Fruit fly (Drosophila melanogaster) whole organism, embryonic: ENCODE data around the gene ssh.

Experiments
- Aef1 ChIP-seq: fragments of 200-800 bp; sonication (Bioruptor generic); IDR thresholded peaks from 3 replicates; pipeline ENCODE4 v1.3.6; 2022; ENCODE audit warnings: missing biosample characterization, missing genetic modification characterization
- B-H1 ChIP-seq: fragments of 200-800 bp; sonication (Bioruptor generic); IDR thresholded peaks from 3 replicates; pipeline ENCODE4 v1.3.6; 2022; ENCODE audit warnings: missing biosample characterization, missing genetic modification characterization
- CG10565 ChIP-seq: fragments of 200-800 bp; sonication (Bioruptor generic); optimal IDR thresholded peaks from 3 replicates; lab custom pipeline; 2016; ENCODE audit warnings: missing biosample characterization, mild to moderate bottlenecking, missing genetic modification characterization
- CG11560 ChIP-seq: fragments of 200-800 bp; sonication (Bioruptor generic); IDR thresholded peaks from 3 replicates; pipeline ENCODE4 v1.3.6; 2022; ENCODE audit warnings: missing biosample characterization, missing genetic modification characterization
- CG12391 ChIP-seq: fragments of 200-800 bp; sonication (Bioruptor generic); optimal IDR thresholded peaks from 3 replicates; lab custom pipeline; 2018; ENCODE audit warnings: missing biosample characterization, mild to moderate bottlenecking, missing genetic modification characterization, moderate library complexity
- CG13296 ChIP-seq: fragments of 200-800 bp; sonication (Bioruptor generic); optimal IDR thresholded peaks from 3 replicates; lab custom pipeline; 2018; ENCODE audit warnings: missing biosample characterization, mild to moderate bottlenecking, missing genetic modification characterization
- CG13424 ChIP-seq: fragments of 200-800 bp; sonication (Bioruptor generic); optimal IDR thresholded peaks from 2 replicates; lab custom pipeline; 2019; ENCODE audit warnings: missing biosample characterization, mild to moderate bottlenecking, missing genetic modification characterization, moderate library complexity
- CG13775 ChIP-seq: fragments of 200-800 bp; sonication (Bioruptor generic); optimal IDR thresholded peaks from 3 replicates; lab custom pipeline; 2017; ENCODE audit warnings: missing biosample characterization, mild to moderate bottlenecking, missing genetic modification characterization
- CG14710 ChIP-seq: fragments of 200-800 bp; sonication (Bioruptor generic); optimal IDR thresholded peaks from 3 replicates; lab custom pipeline; 2019; ENCODE audit warnings: missing biosample characterization, mild to moderate bottlenecking, missing genetic modification characterization, moderate library complexity
- CG14860 ChIP-seq: fragments of 200-800 bp; sonication (Bioruptor generic); IDR thresholded peaks from 3 replicates; pipeline ENCODE4 v1.3.6; 2022; ENCODE audit warnings: missing biosample characterization, missing genetic modification characterization; ENCODE audit not compliant: partially characterized antibody
- CG15011 ChIP-seq: fragments of 200-800 bp; sonication (Bioruptor generic); optimal IDR thresholded peaks from 3 replicates; lab custom pipeline; 2018; ENCODE audit warnings: missing biosample characterization, mild to moderate bottlenecking, missing genetic modification characterization
- CG18011 ChIP-seq: fragments of 200-800 bp; sonication (Bioruptor generic); optimal IDR thresholded peaks from 2 replicates; lab custom pipeline; 2017; ENCODE audit warnings: missing biosample characterization, missing genetic modification characterization, mild to moderate bottlenecking, moderate library complexity, missing genotype
- CG18262 ChIP-seq: fragments of 200-800 bp; optimal IDR thresholded peaks from 3 replicates; lab custom pipeline; 2019; ENCODE audit warnings: missing biosample characterization, mild to moderate bottlenecking, missing genetic modification characterization, moderate library complexity
- CG18619 ChIP-seq: fragments of 200-800 bp; sonication (Bioruptor generic); optimal IDR thresholded peaks from 3 replicates; lab custom pipeline; 2017; ENCODE audit warnings: missing biosample characterization, mild to moderate bottlenecking, missing genetic modification characterization
- CG2199 ChIP-seq: fragments of 200-800 bp; sonication (Bioruptor generic); IDR thresholded peaks from 3 replicates; pipeline ENCODE4 v1.3.6; 2022; ENCODE audit warnings: missing biosample characterization, missing genetic modification characterization
- CG4328 ChIP-seq: fragments of 200-800 bp; sonication (Bioruptor generic); optimal IDR thresholded peaks from 3 replicates; lab custom pipeline; 2017; ENCODE audit warnings: missing biosample characterization, missing genetic modification reagents, missing genetic modification characterization
- CG4404 ChIP-seq: fragments of 200-800 bp; sonication (Bioruptor generic); IDR thresholded peaks from 2 replicates; pipeline ENCODE4 v1.3.6; 2022; ENCODE audit warnings: missing biosample characterization, missing genetic modification characterization
- CG7963 ChIP-seq: fragments of 200-800 bp; sonication (Bioruptor generic); IDR thresholded peaks from 3 replicates; pipeline ENCODE4 v1.3.6; 2022; ENCODE audit warnings: missing biosample characterization, missing genetic modification characterization; ENCODE audit not compliant: partially characterized antibody
- CG9876 ChIP-seq: fragments of 200-800 bp; sonication (Bioruptor generic); optimal IDR thresholded peaks from 2 replicates; lab custom pipeline; 2016; ENCODE audit warnings: missing biosample characterization, missing genetic modification characterization
- Chrac-16 ChIP-seq: fragments of 200-800 bp; sonication (Bioruptor generic); optimal IDR thresholded peaks from 3 replicates; lab custom pipeline; 2016; ENCODE audit warnings: missing biosample characterization, missing genetic modification characterization
- CkIIα-i1 ChIP-seq: fragments of 200-800 bp; sonication (Bioruptor generic); IDR thresholded peaks from 2 replicates; pipeline ENCODE4 v1.3.6; 2022; ENCODE audit warnings: missing biosample characterization, missing genetic modification characterization
- Ets65A ChIP-seq: fragments of 200-800 bp; sonication (Bioruptor generic); peaks from one replicate; lab custom pipeline; 2016; ENCODE audit warnings: missing biosample characterization, missing genetic modification characterization
- HHEX ChIP-seq: fragments of 200-800 bp; sonication (Bioruptor generic); optimal IDR thresholded peaks from 3 replicates; lab custom pipeline; 2017; ENCODE audit warnings: missing biosample characterization, mild to moderate bottlenecking, missing genetic modification characterization, missing genetic modification reagents
- HmgZ ChIP-seq: fragments of 200-800 bp; sonication (Bioruptor generic); optimal IDR thresholded peaks from 2 replicates; lab custom pipeline; 2018; ENCODE audit warnings: missing biosample characterization, mild to moderate bottlenecking, missing genetic modification characterization
- Lhr ChIP-seq: fragments of 200-800 bp; sonication (Bioruptor generic); optimal IDR thresholded peaks from 3 replicates; lab custom pipeline; 2017; ENCODE audit warnings: mild to moderate bottlenecking, missing biosample characterization, missing genetic modification reagents, missing genetic modification characterization
- Mad ChIP-seq: fragments of 200-800 bp; sonication (Bioruptor generic); optimal IDR thresholded peaks from 2 replicates; lab custom pipeline; 2016; ENCODE audit warnings: missing biosample characterization, missing genetic modification characterization
- Neu2 ChIP-seq: fragments of 200-800 bp; sonication (Bioruptor generic); optimal IDR thresholded peaks from 3 replicates; lab custom pipeline; 2016; ENCODE audit warnings: missing biosample characterization, missing genetic modification characterization, borderline replicate concordance
- Rfx ChIP-seq: fragments of 200-800 bp; sonication (Bioruptor generic); IDR thresholded peaks from 2 replicates; pipeline ENCODE4 v1.3.6; 2022; ENCODE audit warnings: missing biosample characterization, missing genetic modification characterization
- Scr ChIP-seq: fragments of 200-800 bp; sonication (Bioruptor generic); IDR thresholded peaks from 2 replicates; pipeline ENCODE4 v1.3.6; 2022; ENCODE audit warnings: missing biosample characterization, missing genetic modification characterization; ENCODE audit not compliant: partially characterized antibody
- Sin3A ChIP-seq: fragments of >200 bp; optimal IDR thresholded peaks from 2 replicates; lab custom pipeline; 2018
- cato ChIP-seq: fragments of 200-800 bp; sonication (Bioruptor generic); optimal IDR thresholded peaks from 2 replicates; lab custom pipeline; 2016; ENCODE audit warnings: missing biosample characterization, missing genetic modification characterization, borderline replicate concordance
- corto ChIP-seq: fragments of 200-800 bp; sonication (Bioruptor generic); optimal IDR thresholded peaks from 2 replicates; lab custom pipeline; 2016; ENCODE audit warnings: missing biosample characterization, mild to moderate bottlenecking, missing genetic modification characterization, moderate library complexity
- dan ChIP-seq: fragments of 200-800 bp; sonication (Bioruptor generic); IDR thresholded peaks from 2 replicates; pipeline ENCODE4 v1.3.6; 2022; ENCODE audit warnings: missing biosample characterization, missing genetic modification characterization
- exex ChIP-seq: fragments of 200-800 bp; sonication (Bioruptor generic); optimal IDR thresholded peaks from 4 replicates; lab custom pipeline; 2018; ENCODE audit warnings: missing biosample characterization, mild to moderate bottlenecking, missing genetic modification characterization, moderate library complexity
- fru ChIP-seq: fragments of >200 bp; optimal IDR thresholded peaks from 2 replicates; lab custom pipeline; 2017
- ftz-f1 ChIP-seq: fragments of 200-800 bp; sonication (Bioruptor generic); optimal IDR thresholded peaks from 2 replicates; lab custom pipeline; 2016; ENCODE audit warnings: missing biosample characterization, missing genetic modification characterization
- gsb-n ChIP-seq: fragments of 200-800 bp; sonication (Bioruptor generic); optimal IDR thresholded peaks from 3 replicates; lab custom pipeline; 2018; ENCODE audit warnings: missing biosample characterization, mild to moderate bottlenecking, missing genetic modification characterization
- insv ChIP-seq, 2 experiments: fragments of 200-800 bp; sonication (Bioruptor generic); optimal IDR thresholded peaks; 3 replicates each; lab custom pipeline; 2016 to 2018; ENCODE audit warnings: missing biosample characterization in 2 of 2, missing genetic modification characterization in 2 of 2
- inv ChIP-seq: fragments of 200-800 bp; sonication (Bioruptor generic); IDR thresholded peaks from 2 replicates; pipeline ENCODE4 v1.3.6; 2022; ENCODE audit warnings: missing biosample characterization, missing genetic modification characterization; ENCODE audit not compliant: partially characterized antibody
- jing ChIP-seq: fragments of 200-800 bp; sonication (Bioruptor generic); optimal IDR thresholded peaks from 2 replicates; lab custom pipeline; 2018; ENCODE audit warnings: missing biosample characterization, mild to moderate bottlenecking, missing genetic modification characterization
- klu ChIP-seq: fragments of 200-800 bp; sonication (Bioruptor generic); IDR thresholded peaks from 2 replicates; pipeline ENCODE4 v1.3.6; 2022; ENCODE audit warnings: missing biosample characterization, missing genetic modification characterization
- pb ChIP-seq: fragments of 200-800 bp; sonication (Bioruptor generic); optimal IDR thresholded peaks from 3 replicates; lab custom pipeline; 2016; ENCODE audit warnings: missing biosample characterization, missing genetic modification characterization
- peb ChIP-seq: fragments of 200-800 bp; sonication (Bioruptor generic); IDR thresholded peaks from 2 replicates; pipeline ENCODE4 v1.3.6; 2022; ENCODE audit warnings: missing biosample characterization, missing genetic modification characterization
- scrt ChIP-seq: fragments of 200-800 bp; sonication (Bioruptor generic); optimal IDR thresholded peaks from 2 replicates; lab custom pipeline; 2018; ENCODE audit warnings: missing biosample characterization, mild to moderate bottlenecking, missing genetic modification characterization, moderate library complexity
- slbo ChIP-seq: fragments of 200-800 bp; sonication (Bioruptor generic); IDR thresholded peaks from 2 replicates; pipeline ENCODE4 v1.3.6; 2022; ENCODE audit warnings: missing biosample characterization, missing genetic modification characterization
- tio ChIP-seq: fragments of 200-800 bp; sonication (Bioruptor generic); optimal IDR thresholded peaks from 2 replicates; lab custom pipeline; 2017; ENCODE audit warnings: missing biosample characterization, missing genetic modification characterization, inconsistent platforms
- trem ChIP-seq: fragments of 200-800 bp; optimal IDR thresholded peaks from 3 replicates; lab custom pipeline; 2019; ENCODE audit warnings: missing biosample characterization, mild to moderate bottlenecking, missing genetic modification characterization, moderate library complexity
- twi ChIP-seq: fragments of 200-800 bp; optimal IDR thresholded peaks from 2 replicates; lab custom pipeline; 2019; ENCODE audit warnings: missing biosample characterization, mild to moderate bottlenecking, missing genetic modification characterization, moderate library complexity
- zf30C ChIP-seq: fragments of 200-800 bp; sonication (Bioruptor generic); optimal IDR thresholded peaks from 3 replicates; lab custom pipeline; 2018; ENCODE audit warnings: missing biosample characterization, mild to moderate bottlenecking, missing genetic modification characterization

ssh gene

DNA sequence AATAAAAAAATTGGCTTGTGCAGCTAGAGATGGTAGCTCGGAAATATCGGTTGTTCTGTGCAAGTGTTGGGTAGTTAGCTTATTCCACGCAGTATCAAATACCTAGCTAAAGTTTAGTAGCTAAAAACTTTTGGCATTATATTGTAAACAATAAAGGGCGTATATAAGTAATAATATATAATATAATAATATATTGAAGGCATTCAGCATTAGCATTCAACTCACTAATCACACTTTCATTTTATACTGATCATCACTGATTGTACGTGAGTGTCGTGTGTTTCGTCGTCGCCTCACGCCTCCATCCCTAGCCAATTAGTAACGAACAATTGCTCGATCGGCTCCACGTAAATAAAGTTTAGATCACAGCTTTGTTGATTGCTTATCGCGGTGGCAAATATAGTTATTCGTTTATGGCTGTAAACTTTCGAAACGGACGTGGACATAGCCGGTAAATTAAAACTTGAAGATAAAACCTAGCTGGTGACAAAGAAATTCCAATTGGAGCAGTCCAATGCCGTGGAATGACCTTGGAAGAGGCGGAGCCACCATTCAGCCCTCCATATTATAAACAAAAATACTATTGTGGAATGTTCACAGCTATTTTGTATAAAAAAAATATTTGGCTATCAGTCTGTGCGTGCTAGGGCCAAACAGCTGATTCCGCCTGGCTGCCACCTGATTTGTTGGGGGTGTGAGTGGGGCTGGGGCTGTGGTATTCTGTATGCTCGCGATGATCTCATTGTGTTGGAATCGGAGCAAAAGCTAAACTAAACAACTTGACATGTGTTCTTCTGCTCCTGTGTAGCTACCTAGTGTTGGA lies 26.7 kb downstream of the ssh start, which contains the start of the genes PIG-S, sud1 and CG11168 (continued):
- TF ChIP-seq Sin3A (lab: Kevin White, UChicago): peak; percentile 43
- TF ChIP-seq exex (tag; lab: Kevin White, UChicago): peak; percentile 54
- peak; percentile 81 for TF ChIP-seq CG14710 (tag; lab: Kevin White, UChicago)
- no peak for TF ChIP-seq CG4328 (GFP tag; lab: Kevin White, UChicago)
- TF ChIP-seq zf30C (GFP tag; lab: Kevin White, UChicago): no peak
- peak; percentile 96 for TF ChIP-seq Scr (GFP tag; lab: Robert Waterston, UW)
- no peak for TF ChIP-seq Neu2 (GFP tag; lab: Kevin White, UChicago)
- TF ChIP-seq ftz-f1: peak; percentile 93
- TF ChIP-seq trem: peak; percentile 73
- peak; percentile 88 for TF ChIP-seq slbo (GFP tag; lab: Robert Waterston, UW)
- peak; percentile 97 for TF ChIP-seq inv (GFP tag; lab: Robert Waterston, UW)
- no peak for TF ChIP-seq tio (GFP tag; lab: Kevin White, UChicago)
- peak in 1 of 2 experiments; percentile 80 for TF ChIP-seq insv (GFP tag; optimal IDR thresholded peaks at IDR 0.05; lab: Kevin White, UChicago)
- TF ChIP-seq CG13775 (GFP tag; lab: Kevin White, UChicago): peak; percentile 66
- TF ChIP-seq corto (GFP tag; lab: Kevin White, UChicago): no peak
- TF ChIP-seq CG18262: peak; percentile 64
- TF ChIP-seq B-H1: no peak; the same call in 2 of the 3 replicates
- peak; percentile 38; the same call in 1 of the 2 replicates for TF ChIP-seq peb (GFP tag; lab: Robert Waterston, UW)
- no peak for TF ChIP-seq fru
- no peak for TF ChIP-seq CG15011 (GFP tag; lab: Kevin White, UChicago)
- TF ChIP-seq CG12391: peak; percentile 81
- TF ChIP-seq CG18011: no peak
- no peak for TF ChIP-seq jing
- no peak for TF ChIP-seq CG11560
- no peak for TF ChIP-seq Mad (GFP tag; lab: Kevin White, UChicago)
- no peak for TF ChIP-seq HHEX (GFP tag; lab: Kevin White, UChicago)
- TF ChIP-seq CG14860: peak; percentile 94
- no peak for TF ChIP-seq CG2199 (GFP tag; lab: Robert Waterston, UW)
- peak; percentile 58; the same call in 1 of the 2 replicates for TF ChIP-seq CG4404 (GFP tag; lab: Robert Waterston, UW)
- peak; percentile 61 for TF ChIP-seq twi (tag; lab: Kevin White, UChicago)
- peak; percentile 68 for TF ChIP-seq Aef1
- TF ChIP-seq scrt: no peak
- TF ChIP-seq HmgZ (tag; lab: Kevin White, UChicago): peak; percentile 64
- no peak for TF ChIP-seq dan
- no peak for TF ChIP-seq pb
- TF ChIP-seq klu: no peak
- peak; percentile 34 for TF ChIP-seq Chrac-16 (GFP tag; lab: Kevin White, UChicago)
- TF ChIP-seq CG13424 (tag; lab: Kevin White, UChicago): peak; percentile 68
- peak; percentile 54; the same call in 1 of the 3 replicates for TF ChIP-seq CG7963
- peak; percentile 27 for TF ChIP-seq Lhr (GFP tag; lab: Kevin White, UChicago)
- TF ChIP-seq CG18619: no peak
- TF ChIP-seq Rfx (GFP tag; lab: Robert Waterston, UW): peak; percentile 79
- no peak for TF ChIP-seq CG9876 (GFP tag; lab: Kevin White, UChicago)
- TF ChIP-seq gsb-n (tag; lab: Kevin White, UChicago): peak; percentile 85
- peak; percentile 13 for TF ChIP-seq Ets65A (GFP tag; lab: Kevin White, UChicago)
- no peak for TF ChIP-seq CkIIα-i1 (GFP tag; lab: Robert Waterston, UW)
- TF ChIP-seq CG13296 (GFP tag; lab: Kevin White, UChicago): no peak
- no peak for TF ChIP-seq CG10565 (GFP tag; lab: Kevin White, UChicago)
- peak; percentile 5 for TF ChIP-seq cato (GFP tag; lab: Kevin White, UChicago)
